Fruit fly (Drosophila melanogaster) whole organism, embryonic: ENCODE measurements around the gene ind.
A peak's percentile ranks its signal among the peaks of the same experiment; 100 is the strongest.

Experiments
- Atf-2 ChIP-seq: fragments of 200-800 bp; sonication (Bioruptor generic); optimal IDR thresholded peaks from 2 replicates; lab custom pipeline; 2016; ENCODE audit warnings: missing biosample characterization, missing genetic modification characterization
- C15 ChIP-seq: fragments of 200-800 bp; sonication (Bioruptor generic); IDR thresholded peaks from 3 replicates; pipeline ENCODE4 v1.3.6; 2022; ENCODE audit warnings: missing biosample characterization, missing genetic modification characterization
- CG1024 ChIP-seq: fragments of 200-800 bp; sonication (Bioruptor generic); IDR thresholded peaks from 2 replicates; pipeline ENCODE4 v1.3.6; 2022; ENCODE audit warnings: missing biosample characterization, missing genetic modification characterization
- CG10959 ChIP-seq: fragments of 200-800 bp; sonication (Bioruptor generic); IDR thresholded peaks from 2 replicates; pipeline ENCODE4 v1.3.6; 2022; ENCODE audit warnings: missing biosample characterization, missing genetic modification characterization
- CG10979 ChIP-seq: fragments of 200-800 bp; sonication (Bioruptor generic); optimal IDR thresholded peaks from 2 replicates; lab custom pipeline; 2018; ENCODE audit warnings: missing biosample characterization, mild to moderate bottlenecking, missing genetic modification characterization, moderate library complexity
- CG11560 ChIP-seq: fragments of 200-800 bp; sonication (Bioruptor generic); IDR thresholded peaks from 3 replicates; pipeline ENCODE4 v1.3.6; 2022; ENCODE audit warnings: missing biosample characterization, missing genetic modification characterization
- CG11723 ChIP-seq: fragments of 200-800 bp; sonication (Bioruptor generic); optimal IDR thresholded peaks from 2 replicates; lab custom pipeline; 2017; ENCODE audit warnings: missing biosample characterization, mild to moderate bottlenecking, missing genetic modification characterization
- CG12104 ChIP-seq: fragments of 200-800 bp; sonication (Bioruptor generic); optimal IDR thresholded peaks from 3 replicates; lab custom pipeline; 2016; ENCODE audit warnings: missing biosample characterization, missing genetic modification characterization
- CG12942 ChIP-seq: fragments of 200-800 bp; sonication (Bioruptor generic); optimal IDR thresholded peaks from 3 replicates; lab custom pipeline; 2016; ENCODE audit warnings: missing biosample characterization, missing genetic modification characterization
- CG16779 ChIP-seq: fragments of 200-800 bp; sonication (Bioruptor generic); IDR thresholded peaks from 2 replicates; pipeline ENCODE4 v1.3.6; 2022; ENCODE audit warnings: missing biosample characterization, missing genetic modification characterization
- CG17186 ChIP-seq: fragments of 200-800 bp; sonication (Bioruptor generic); optimal IDR thresholded peaks from 3 replicates; lab custom pipeline; 2017; ENCODE audit warnings: missing biosample characterization, missing genetic modification reagents, missing genetic modification characterization
- CG32532 ChIP-seq: fragments of 200-800 bp; sonication (Bioruptor generic); IDR thresholded peaks from 2 replicates; pipeline ENCODE4 v1.3.6; 2022; ENCODE audit warnings: missing biosample characterization, missing genetic modification characterization
- CG3407 ChIP-seq: fragments of 200-800 bp; sonication (Bioruptor generic); optimal IDR thresholded peaks from 2 replicates; lab custom pipeline; 2018; ENCODE audit warnings: missing biosample characterization, mild to moderate bottlenecking, missing genetic modification characterization
- CG42726 ChIP-seq: fragments of 200-800 bp; sonication (Bioruptor generic); IDR thresholded peaks from 2 replicates; pipeline ENCODE4 v1.3.6; 2022; ENCODE audit warnings: missing biosample characterization, missing genetic modification characterization; ENCODE audit not compliant: partially characterized antibody
- CG4282 ChIP-seq: fragments of 200-800 bp; sonication (Bioruptor generic); optimal IDR thresholded peaks from 2 replicates; lab custom pipeline; 2016; ENCODE audit warnings: missing biosample characterization, missing genetic modification characterization
- CG5245 ChIP-seq: fragments of 200-800 bp; sonication (Bioruptor generic); optimal IDR thresholded peaks from 3 replicates; lab custom pipeline; 2016; ENCODE audit warnings: missing biosample characterization, missing genetic modification characterization
- CG6254 ChIP-seq: fragments of 200-800 bp; sonication (Bioruptor generic); optimal IDR thresholded peaks from 3 replicates; lab custom pipeline; 2017; ENCODE audit warnings: mild to moderate bottlenecking, missing biosample characterization, missing genetic modification reagents, missing genetic modification characterization
- CG9215 ChIP-seq: fragments of 200-800 bp; sonication (Bioruptor generic); IDR thresholded peaks from 2 replicates; pipeline ENCODE4 v1.3.6; 2022; ENCODE audit warnings: missing biosample characterization, missing genetic modification characterization
- CG9797 ChIP-seq: fragments of 200-800 bp; sonication (Bioruptor generic); optimal IDR thresholded peaks from 3 replicates; lab custom pipeline; 2018; ENCODE audit warnings: missing biosample characterization, mild to moderate bottlenecking, missing genetic modification characterization
- Camta ChIP-seq: fragments of 200-800 bp; sonication (Bioruptor generic); optimal IDR thresholded peaks from 2 replicates; lab custom pipeline; 2016; ENCODE audit warnings: missing biosample characterization, missing genetic modification characterization
- Dll ChIP-seq: fragments of 200-800 bp; sonication (Bioruptor generic); IDR thresholded peaks from 4 replicates; pipeline ENCODE4 v1.3.6; 2022; ENCODE audit warnings: missing biosample characterization, missing genetic modification characterization; ENCODE audit not compliant: partially characterized antibody
- Doc3 ChIP-seq: fragments of 200-800 bp; sonication (Bioruptor generic); IDR thresholded peaks from 3 replicates; pipeline ENCODE4 v1.3.6; 2022; ENCODE audit warnings: missing biosample characterization, missing genetic modification characterization; ENCODE audit not compliant: partially characterized antibody
- HLH3B ChIP-seq: fragments of 200-800 bp; sonication (Bioruptor generic); IDR thresholded peaks from 2 replicates; pipeline ENCODE4 v1.3.6; 2022; ENCODE audit warnings: missing biosample characterization, missing genetic modification characterization
- HLH4C ChIP-seq: fragments of 200-800 bp; sonication (Bioruptor generic); IDR thresholded peaks from 3 replicates; pipeline ENCODE4 v1.3.6; 2022; ENCODE audit warnings: missing biosample characterization, missing genetic modification characterization; ENCODE audit not compliant: partially characterized antibody
- MBD-R2 ChIP-seq: fragments of 200-800 bp; sonication (Bioruptor generic); IDR thresholded peaks from 2 replicates; pipeline ENCODE4 v1.3.6; 2022; ENCODE audit warnings: missing biosample characterization, missing genetic modification characterization
- Nf-YA ChIP-seq: fragments of 200-800 bp; sonication (Bioruptor generic); IDR thresholded peaks from 2 replicates; pipeline ENCODE4 v1.3.6; 2022; ENCODE audit warnings: missing biosample characterization, missing genetic modification characterization
- NfI ChIP-seq: fragments of 200-800 bp; sonication (Bioruptor generic); optimal IDR thresholded peaks from 3 replicates; lab custom pipeline; 2018; ENCODE audit warnings: missing biosample characterization, mild to moderate bottlenecking, missing genetic modification characterization, moderate library complexity
- Sin3A ChIP-seq: fragments of >200 bp; optimal IDR thresholded peaks from 2 replicates; lab custom pipeline; 2018
- Sox102F ChIP-seq: fragments of 200-800 bp; sonication (Bioruptor generic); optimal IDR thresholded peaks from 2 replicates; lab custom pipeline; 2018; ENCODE audit warnings: missing biosample characterization, mild to moderate bottlenecking, missing genetic modification characterization, moderate library complexity
- Spps ChIP-seq: fragments of 200-800 bp; sonication (Bioruptor generic); optimal IDR thresholded peaks from 2 replicates; lab custom pipeline; 2018; ENCODE audit warnings: missing biosample characterization, mild to moderate bottlenecking, missing genetic modification characterization
- Tbp ChIP-seq: fragments of >200 bp; optimal IDR thresholded peaks from 2 replicates; lab custom pipeline; 2018; ENCODE audit warnings: missing biosample characterization, missing genetic modification characterization
- cas ChIP-seq: fragments of 200-800 bp; sonication (Bioruptor generic); IDR thresholded peaks from 2 replicates; pipeline ENCODE4 v1.3.6; 2022; ENCODE audit warnings: missing biosample characterization, missing genetic modification characterization
- ci ChIP-seq: fragments of 200-800 bp; sonication (Bioruptor generic); IDR thresholded peaks from 3 replicates; pipeline ENCODE4 v1.3.6; 2022; ENCODE audit warnings: missing biosample characterization, missing genetic modification characterization
- dan ChIP-seq: fragments of 200-800 bp; sonication (Bioruptor generic); IDR thresholded peaks from 2 replicates; pipeline ENCODE4 v1.3.6; 2022; ENCODE audit warnings: missing biosample characterization, missing genetic modification characterization
- dimm ChIP-seq: fragments of 200-800 bp; sonication (Bioruptor generic); IDR thresholded peaks from 2 replicates; pipeline ENCODE4 v1.3.6; 2022; ENCODE audit warnings: missing biosample characterization, missing genetic modification characterization
- disco-r ChIP-seq: fragments of 200-800 bp; sonication (Bioruptor generic); optimal IDR thresholded peaks from 2 replicates; lab custom pipeline; 2016; ENCODE audit warnings: missing biosample characterization, missing genetic modification characterization
- fd3F ChIP-seq: fragments of 200-800 bp; sonication (Bioruptor generic); optimal IDR thresholded peaks from 2 replicates; lab custom pipeline; 2018; ENCODE audit warnings: missing biosample characterization, mild to moderate bottlenecking, missing genetic modification characterization, moderate library complexity
- fu2 ChIP-seq: fragments of 200-800 bp; sonication (Bioruptor generic); optimal IDR thresholded peaks from 2 replicates; lab custom pipeline; 2016; ENCODE audit warnings: missing biosample characterization, missing genetic modification characterization
- gcm2 ChIP-seq: fragments of 200-800 bp; sonication (Bioruptor generic); optimal IDR thresholded peaks from 2 replicates; lab custom pipeline; 2016; ENCODE audit warnings: missing biosample characterization, missing genetic modification characterization
- grn ChIP-seq: fragments of 200-800 bp; sonication (Bioruptor generic); optimal IDR thresholded peaks from 3 replicates; lab custom pipeline; 2017; ENCODE audit warnings: missing biosample characterization, missing genetic modification characterization
- h ChIP-seq: fragments of >200 bp; optimal IDR thresholded peaks from 2 replicates; lab custom pipeline; 2017
- insv ChIP-seq, 2 experiments: fragments of 200-800 bp; sonication (Bioruptor generic); optimal IDR thresholded peaks; 3 replicates each; lab custom pipeline; 2016 to 2018; ENCODE audit warnings: missing biosample characterization in 2 of 2, missing genetic modification characterization in 2 of 2
- jigr1 ChIP-seq: fragments of 200-800 bp; sonication (Bioruptor generic); IDR thresholded peaks from 3 replicates; pipeline ENCODE4 v1.3.6; 2022; ENCODE audit warnings: missing biosample characterization, missing genetic modification characterization
- mld ChIP-seq: fragments of 200-800 bp; sonication (Bioruptor generic); IDR thresholded peaks from 3 replicates; pipeline ENCODE4 v1.3.6; 2022; ENCODE audit warnings: missing biosample characterization, missing genetic modification characterization; ENCODE audit not compliant: partially characterized antibody
- nmo ChIP-seq: fragments of 200-800 bp; sonication (Bioruptor generic); optimal IDR thresholded peaks from 2 replicates; lab custom pipeline; 2018; ENCODE audit warnings: missing biosample characterization, mild to moderate bottlenecking, missing genetic modification characterization, moderate library complexity
- pum ChIP-seq: fragments of 200-800 bp; sonication (Bioruptor generic); optimal IDR thresholded peaks from 2 replicates; lab custom pipeline; 2016; ENCODE audit warnings: missing biosample characterization, missing genetic modification characterization
- salm ChIP-seq: fragments of 200-800 bp; sonication (Bioruptor generic); optimal IDR thresholded peaks from 2 replicates; lab custom pipeline; 2018; ENCODE audit warnings: missing biosample characterization, mild to moderate bottlenecking, missing genetic modification characterization
- sens ChIP-seq: fragments of 200-800 bp; sonication (Bioruptor generic); peaks from one replicate; lab custom pipeline; 2016; ENCODE audit warnings: missing biosample characterization, missing genetic modification characterization
- sisA ChIP-seq: fragments of 200-800 bp; sonication (Bioruptor generic); IDR thresholded peaks from 2 replicates; pipeline ENCODE4 v1.3.6; 2022; ENCODE audit warnings: missing biosample characterization, missing genetic modification characterization
- ttk ChIP-seq: fragments of 200-800 bp; sonication (Bioruptor generic); IDR thresholded peaks from 2 replicates; pipeline ENCODE4 v2.1.2; 2022; ENCODE audit warnings: missing biosample characterization, missing genetic modification characterization
- wor ChIP-seq: fragments of 200-800 bp; sonication (Bioruptor generic); IDR thresholded peaks from 2 replicates; pipeline ENCODE4 v1.3.6; 2022; ENCODE audit warnings: missing biosample characterization, missing genetic modification characterization

The ind gene

dm6 chr3L:15011638-15012335 is 31.9 kb downstream of the ind start (continued):
- peak; percentile 49; the same call in 1 of the 2 replicates for TF ChIP-seq CG1024
- TF ChIP-seq disco-r (GFP tag; lab: Kevin White, UChicago) = no peak
- TF ChIP-seq Sox102F (GFP tag; lab: Kevin White, UChicago) = peak; percentile 86
- TF ChIP-seq C15 (GFP tag; lab: Robert Waterston, UW) = no peak
- no peak for TF ChIP-seq cas (GFP tag; lab: Robert Waterston, UW)
- peak; percentile 72 for TF ChIP-seq HLH3B
- TF ChIP-seq wor = peak; percentile 61
- TF ChIP-seq dimm (GFP tag; lab: Robert Waterston, UW) = no peak
- peak; percentile 74 for TF ChIP-seq salm (tag; lab: Kevin White, UChicago)
- peak; percentile 12 for TF ChIP-seq grn (GFP tag; lab: Kevin White, UChicago)
- TF ChIP-seq fu2 = no peak
- peak; percentile 86 for TF ChIP-seq ci (GFP tag; lab: Robert Waterston, UW)
- no peak for TF ChIP-seq h (lab: Kevin White, UChicago)
- no peak for TF ChIP-seq Tbp (GFP tag; lab: Kevin White, UChicago)
- TF ChIP-seq CG11560 = 0 out of 3 replicates have a peak, but pooled peaks have one; percentile 13
- 0 out of 3 replicates have a peak, but pooled peaks have one; percentile 18 for TF ChIP-seq jigr1
- TF ChIP-seq Camta (GFP tag; lab: Kevin White, UChicago) = peak; percentile 18
- TF ChIP-seq CG4282 = no peak
- TF ChIP-seq CG16779 = no peak
- peak; percentile 49 for TF ChIP-seq CG6254 (GFP tag; lab: Kevin White, UChicago)
- no peak for TF ChIP-seq dan (GFP tag; lab: Robert Waterston, UW)
- no peak for TF ChIP-seq Doc3 (GFP tag; lab: Robert Waterston, UW)
- peak; percentile 84 for TF ChIP-seq nmo (GFP tag; lab: Kevin White, UChicago)
- TF ChIP-seq Atf-2 = peak; percentile 16
- peak; percentile 28; the same call in 1 of the 2 replicates for TF ChIP-seq CG9215 (GFP tag; lab: Robert Waterston, UW)
- TF ChIP-seq CG5245 = peak; percentile 58
- no peak for TF ChIP-seq Nf-YA (GFP tag; lab: Robert Waterston, UW)
- TF ChIP-seq CG17186 (GFP tag; lab: Kevin White, UChicago) = no peak
- peak; percentile 68 for TF ChIP-seq fd3F (GFP tag; lab: Kevin White, UChicago)
- TF ChIP-seq Dll = no peak
- no peak for TF ChIP-seq gcm2 (GFP tag; lab: Kevin White, UChicago)
- peak; percentile 63 for TF ChIP-seq ttk (GFP tag; lab: Robert Waterston, UW)
- TF ChIP-seq pum = peak; percentile 47
- no peak for TF ChIP-seq CG42726 (GFP tag; lab: Robert Waterston, UW)
- no peak for TF ChIP-seq HLH4C
- peak; percentile 76 for TF ChIP-seq Spps (tag; lab: Kevin White, UChicago)
- peak; percentile 62 for TF ChIP-seq CG3407 (GFP tag; lab: Kevin White, UChicago)
- TF ChIP-seq sisA (GFP tag; lab: Robert Waterston, UW) = peak; percentile 80
- TF ChIP-seq CG10959 (GFP tag; lab: Robert Waterston, UW) = peak; percentile 80
- TF ChIP-seq CG12942 = peak; percentile 57
- no peak for TF ChIP-seq CG9797 (GFP tag; lab: Kevin White, UChicago)
- peak; percentile 37 for TF ChIP-seq NfI (GFP tag; lab: Kevin White, UChicago)
- peak; percentile 90 for TF ChIP-seq sens (GFP tag; lab: Kevin White, UChicago)
- TF ChIP-seq CG32532 (GFP tag; lab: Robert Waterston, UW) = peak; percentile 57; the same call in 1 of the 2 replicates
- TF ChIP-seq Sin3A (lab: Kevin White, UChicago) = no peak
- TF ChIP-seq CG12104 (GFP tag; lab: Kevin White, UChicago) = peak; percentile 55
- peak; percentile 78 for TF ChIP-seq CG10979 (tag; lab: Kevin White, UChicago)
- TF ChIP-seq CG11723 (GFP tag; lab: Kevin White, UChicago) = peak; percentile 51
- TF ChIP-seq insv (GFP tag; optimal IDR thresholded peaks at IDR 0.05; lab: Kevin White, UChicago) = no peak
- peak; percentile 39; the same call in 1 of the 2 replicates for TF ChIP-seq MBD-R2
- TF ChIP-seq mld = no peak
